Worm (Caenorhabditis elegans) whole organism, early embryonic: ENCODE measurements around the gene Y56A3A.28.

Source experiments
- B0310.2 ChIP-seq: sonication (generic microtip); optimal IDR thresholded peaks from 2 replicates; lab custom pipeline; 2016; ENCODE audit warnings: mild to moderate bottlenecking, missing genetic modification characterization, missing compliant biosample characterization
- ama-1 ChIP-seq: fragments of 150-350 bp; optimal IDR thresholded peaks from 2 replicates; lab custom pipeline; 2014
- ceh-13 ChIP-seq: fragments of 200-800 bp; sonication (Bioruptor generic); optimal IDR thresholded peaks from 2 replicates; lab custom pipeline; 2018; ENCODE audit warnings: mild to moderate bottlenecking, missing genetic modification characterization, missing compliant biosample characterization
- flt-1 ChIP-seq: fragments of 200-800 bp; sonication (Bioruptor generic); IDR thresholded peaks from 2 replicates; pipeline ENCODE4 v1.3.6; 2022; ENCODE audit warnings: missing genetic modification characterization, missing compliant biosample characterization
- hmg-4 ChIP-seq: fragments of 200-800 bp; sonication (Bioruptor generic); optimal IDR thresholded peaks from 2 replicates; lab custom pipeline; 2018; ENCODE audit warnings: mild to moderate bottlenecking, missing genetic modification characterization, missing compliant biosample characterization
- pes-1 ChIP-seq: fragments of 200-800 bp; sonication (Bioruptor generic); IDR thresholded peaks from 2 replicates; pipeline ENCODE4 v1.3.6; 2022; ENCODE audit warnings: missing genetic modification reagents, missing genetic modification characterization, missing compliant biosample characterization
- tbx-11 ChIP-seq: fragments of 200-800 bp; sonication (Bioruptor generic); IDR thresholded peaks from 2 replicates; pipeline ENCODE4 v1.3.6; 2022; ENCODE audit warnings: missing genetic modification characterization, missing compliant biosample characterization
- tbx-37 ChIP-seq: fragments of 200-800 bp; sonication (Bioruptor generic); conservative IDR thresholded peaks from 2 replicates; pipeline ENCODE4 v1.3.6; 2022; ENCODE audit warnings: missing genetic modification reagents, missing genetic modification characterization, missing compliant biosample characterization

ce11 chrIII:11942664-11943063 lies 28.5 kb downstream of the Y56A3A.28 start:
- no peak for TF ChIP-seq ama-1 (lab: Kevin White, UChicago)
- TF ChIP-seq tbx-11 (GFP tag; lab: Robert Waterston, UW) = no peak
- no peak for TF ChIP-seq B0310.2 (tag; lab: Kevin White, UChicago)
- no peak for TF ChIP-seq tbx-37 (GFP tag; lab: Robert Waterston, UW)
- TF ChIP-seq pes-1 (GFP tag; lab: Robert Waterston, UW) = no peak
- TF ChIP-seq hmg-4 (GFP tag; lab: Kevin White, UChicago) = no peak
- TF ChIP-seq ceh-13 (GFP tag; lab: Kevin White, UChicago) = no peak
- no peak for TF ChIP-seq flt-1
